Worm (Caenorhabditis elegans) whole organism, L2 larva: ENCODE results near the gene F53H8.3.

Source experiments
- nhr-11 ChIP-seq: fragments of 150-350 bp; optimal IDR thresholded peaks from 2 replicates; lab custom pipeline; 2014; ENCODE audit warnings: missing biosample characterization, missing genetic modification characterization
- nhr-12 ChIP-seq: fragments of 150-350 bp; optimal IDR thresholded peaks from 2 replicates; lab custom pipeline; 2014; ENCODE audit warnings: missing biosample characterization, missing genetic modification characterization
- ztf-1 ChIP-seq: fragments of 200-800 bp; sonication (Bioruptor generic); conservative IDR thresholded peaks from 2 replicates; pipeline ENCODE4 v1.3.6; 2022; ENCODE audit warnings: missing genetic modification characterization, missing compliant biosample characterization

ce11 chrX:936013-936412, 2.3 kb upstream of the F53H8.3 start:
- no peak for TF ChIP-seq nhr-12
- no peak for TF ChIP-seq ztf-1 (GFP tag; lab: Robert Waterston, UW)
- TF ChIP-seq nhr-11 (tag; lab: Kevin White, UChicago), result no peak
